Worm (Caenorhabditis elegans) whole organism, L2 larva: ENCODE measurements around the gene C54E4.4.
"Not testable (repeated sequence)": the region's sequence is repeated elsewhere in the genome, so short reads cannot be mapped to it uniquely, and the experiment has no call there.

ENCODE experiments used
- Y55F3AM.14 ChIP-seq: fragments of 200-800 bp; sonication (Bioruptor generic); optimal IDR thresholded peaks from 2 replicates; lab custom pipeline; 2018; ENCODE audit warnings: mild to moderate bottlenecking, missing genetic modification characterization, missing compliant biosample characterization
- ama-1 ChIP-seq: fragments of 150-350 bp; optimal IDR thresholded peaks from 2 replicates; lab custom pipeline; 2018; ENCODE audit warnings: inconsistent platforms
- egl-27 ChIP-seq: sonication (generic microtip); optimal IDR thresholded peaks from 3 replicates; lab custom pipeline; 2017; ENCODE audit warnings: missing biosample characterization, missing genetic modification reagents, missing genetic modification characterization
- elt-3 ChIP-seq: sonication (generic microtip); optimal IDR thresholded peaks from 2 replicates; lab custom pipeline; 2017; ENCODE audit warnings: missing biosample characterization, missing genetic modification characterization
- mdl-1 ChIP-seq, 2 experiments: fragments of 150-350 bp in 1 of 2; sonication (generic microtip) in 1 of 2; optimal IDR thresholded peaks; 2 replicates each; lab custom pipeline; 2017; ENCODE audit warnings: missing biosample characterization in 2 of 2, missing genetic modification characterization in 2 of 2
- nhr-11 ChIP-seq: fragments of 150-350 bp; optimal IDR thresholded peaks from 2 replicates; lab custom pipeline; 2014; ENCODE audit warnings: missing biosample characterization, missing genetic modification characterization
- nhr-6 ChIP-seq: fragments of 150-350 bp; optimal IDR thresholded peaks from 2 replicates; lab custom pipeline; 2014; ENCODE audit warnings: missing biosample characterization, missing genetic modification characterization
- skn-1 ChIP-seq: sonication (generic microtip); optimal IDR thresholded peaks from 2 replicates; lab custom pipeline; 2017; ENCODE audit warnings: missing biosample characterization, missing genetic modification characterization
- zag-1 ChIP-seq: fragments of 150-350 bp; optimal IDR thresholded peaks from 2 replicates; lab custom pipeline; 2014; ENCODE audit warnings: missing biosample characterization, missing genetic modification characterization
- ztf-11 ChIP-seq: sonication (generic microtip); optimal IDR thresholded peaks from 2 replicates; lab custom pipeline; 2017; ENCODE audit warnings: missing biosample characterization, missing genetic modification characterization

DNA sequence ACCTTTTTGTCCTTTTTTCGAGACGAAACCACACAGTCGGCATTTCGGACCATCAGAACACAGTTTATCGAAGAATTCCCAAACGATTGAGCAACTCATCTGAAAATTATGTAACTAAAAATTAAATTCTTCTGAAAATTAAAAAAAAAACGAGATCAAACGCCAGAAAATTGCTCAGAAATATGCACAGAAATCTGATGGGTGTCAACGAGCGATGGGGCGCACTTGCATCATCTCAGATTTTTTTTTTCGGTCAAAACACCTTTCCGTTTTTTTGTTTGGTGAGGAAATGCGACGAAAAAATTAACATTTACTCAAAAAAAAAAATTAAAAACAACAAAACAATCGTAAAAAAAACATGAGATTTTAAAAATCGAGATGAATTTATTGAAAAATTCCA is 48.3 kb upstream of the C54E4.4 start, which contains the start of gene T04C4.3:
- not testable (repeated sequence) for TF ChIP-seq zag-1; ztf-11 (tag; lab: Kevin White, UChicago); skn-1; elt-3; Y55F3AM.14 (GFP tag; lab: Kevin White, UChicago); nhr-11 (tag; lab: Kevin White, UChicago); ama-1 (lab: Kevin White, UChicago); egl-27 (tag; lab: Kevin White, UChicago); mdl-1 (tag; optimal IDR thresholded peaks at IDR 0.05; lab: Kevin White, UChicago); nhr-6 (tag; lab: Kevin White, UChicago)
